Worm (Caenorhabditis elegans): ENCODE data around the gene dmsr-12.

dmsr-12 gene

ce11 chrV:6810091-6810490 lies 3.9 kb upstream of the dmsr-12 start:
- TF ChIP-seq elt-2 (tag; optimal IDR thresholded peaks at IDR 0.05) (peak; percentile 17), ref-2 (tag; optimal IDR thresholded peaks at IDR 0.05) (no peak)

DNA sequence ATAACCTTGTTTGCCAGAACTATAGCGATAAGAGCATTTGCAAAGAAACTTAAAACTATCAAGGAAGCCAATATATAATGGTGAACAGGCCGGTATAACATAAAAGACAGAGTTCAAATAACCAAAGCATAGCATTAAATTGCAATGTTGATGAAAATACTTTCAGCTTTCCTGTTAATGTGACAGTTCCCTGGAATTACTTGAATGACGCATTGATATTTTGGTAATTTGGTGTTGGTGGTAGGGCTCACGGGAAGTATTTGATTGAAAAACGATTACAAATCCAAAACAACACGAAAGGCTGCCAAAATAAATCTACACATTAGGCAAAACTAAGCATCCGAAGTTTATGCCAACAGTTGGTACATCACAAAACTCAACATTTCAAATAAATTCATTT lies 2.7 kb upstream of the dmsr-12 start, which contains the start of gene dmsr-16:
dmsr-16 (minus strand) TSS at position 101 of the 400 bp plus-strand sequence.
- TF ChIP-seq F13H6.1 (tag; optimal IDR thresholded peaks at IDR 0.05) (no peak), lim-6 (tag; optimal IDR thresholded peaks at IDR 0.05) (no peak), nhr-232 (tag; optimal IDR thresholded peaks at IDR 0.05) (no peak), ceh-6 (GFP tag; optimal IDR thresholded peaks at IDR 0.05) (no peak), ets-4 (tag; optimal IDR thresholded peaks at IDR 0.05) (no peak), npax-4 (tag; optimal IDR thresholded peaks at IDR 0.05) (no peak), elt-2 (tag; optimal IDR thresholded peaks at IDR 0.05) (no peak), ceh-19 (GFP tag; optimal IDR thresholded peaks at IDR 0.05) (no peak), Y22D7AL.16 (tag; optimal IDR thresholded peaks at IDR 0.05) (no peak), hlh-6 (tag; optimal IDR thresholded peaks at IDR 0.05) (no peak), nhr-11 (tag; optimal IDR thresholded peaks at IDR 0.05) (no peak), zip-5 (tag; optimal IDR thresholded peaks at IDR 0.05) (no peak), pha-4 (tag; optimal IDR thresholded peaks at IDR 0.05) (no peak), rnt-1 (tag; optimal IDR thresholded peaks at IDR 0.05) (no peak), tbx-7 (tag; optimal IDR thresholded peaks at IDR 0.05) (no peak), C38D4.7 (GFP tag; optimal IDR thresholded peaks at IDR 0.05) (no peak), ceh-30 (tag; optimal IDR thresholded peaks at IDR 0.05) (no peak), sox-4 (tag; optimal IDR thresholded peaks at IDR 0.05) (no peak), ceh-2 (tag; optimal IDR thresholded peaks at IDR 0.05) (no peak), dve-1 (tag; optimal IDR thresholded peaks at IDR 0.05) (no peak)

ce11 chrV:6803992-6804391 lies 2.2 kb downstream of the dmsr-12 start, which contains the start of gene dmsr-11:
Gene dmsr-11 (minus strand): TSS chrV:6804092.
- no peak for TF ChIP-seq elt-2 (tag; optimal IDR thresholded peaks at IDR 0.05)
- no peak for TF ChIP-seq pat-9 (tag; optimal IDR thresholded peaks at IDR 0.05)
- no peak for TF ChIP-seq pqm-1 (tag; optimal IDR thresholded peaks at IDR 0.05)
- TF ChIP-seq hlh-6 (tag; optimal IDR thresholded peaks at IDR 0.05) = no peak
- TF ChIP-seq hlh-15 (tag; optimal IDR thresholded peaks at IDR 0.05) = no peak
- no peak for TF ChIP-seq C08G9.2 (tag; optimal IDR thresholded peaks at IDR 0.05)
- TF ChIP-seq nhr-11 (tag; optimal IDR thresholded peaks at IDR 0.05) = no peak
- TF ChIP-seq syd-9 (tag; optimal IDR thresholded peaks at IDR 0.05) = no peak
- TF ChIP-seq nhr-232 (tag; optimal IDR thresholded peaks at IDR 0.05) = no peak
- no peak for TF ChIP-seq ceh-22 (tag; optimal IDR thresholded peaks at IDR 0.05)
- no peak for TF ChIP-seq ttx-3 (tag; optimal IDR thresholded peaks at IDR 0.05)
- TF ChIP-seq zip-5 (tag; optimal IDR thresholded peaks at IDR 0.05) = no peak

- no peak for TF ChIP-seq unc-86 (tag; optimal IDR thresholded peaks at IDR 0.05)
- no peak for TF ChIP-seq sox-4 (tag; optimal IDR thresholded peaks at IDR 0.05)
- TF ChIP-seq ceh-30 (tag; optimal IDR thresholded peaks at IDR 0.05) = no peak
- TF ChIP-seq ceh-6 (GFP tag; optimal IDR thresholded peaks at IDR 0.05) = no peak
- no peak for TF ChIP-seq pax-1 (tag; optimal IDR thresholded peaks at IDR 0.05)
- no peak for TF ChIP-seq tbx-2 (tag; optimal IDR thresholded peaks at IDR 0.05)
- TF ChIP-seq K02D7.2 (tag; optimal IDR thresholded peaks at IDR 0.05) = no peak
- TF ChIP-seq mec-3 (tag; optimal IDR thresholded peaks at IDR 0.05; ENCODE audit: borderline replicate concordance) = no peak
- no peak for TF ChIP-seq ceh-19 (GFP tag; optimal IDR thresholded peaks at IDR 0.05)
- TF ChIP-seq Y22D7AL.16 (tag; optimal IDR thresholded peaks at IDR 0.05) = no peak
- TF ChIP-seq ztf-16 (tag; optimal IDR thresholded peaks at IDR 0.05) = no peak
- no peak for TF ChIP-seq syd-9 (tag; optimal IDR thresholded peaks at IDR 0.05)
- TF ChIP-seq hlh-8 (tag; optimal IDR thresholded peaks at IDR 0.05) = no peak
- no peak for TF ChIP-seq pros-1 (tag; optimal IDR thresholded peaks at IDR 0.05)
- TF ChIP-seq ama-1 (optimal IDR thresholded peaks at IDR 0.05) = no peak
- TF ChIP-seq hlh-13 (GFP tag; optimal IDR thresholded peaks at IDR 0.05) = no peak
- no peak for TF ChIP-seq pqm-1 (tag; optimal IDR thresholded peaks at IDR 0.05)
- TF ChIP-seq dve-1 (tag; optimal IDR thresholded peaks at IDR 0.05) = no peak
These were observed 4.4 kb downstream of the dmsr-12 start, which contains the start of gene dmsr-10 for ce11 chrV:6801850-6802249. Gene dmsr-10 (minus strand): TSS chrV:6801950.
